Worm (Caenorhabditis elegans): Measurements from ENCODE around the gene C48D1.9.

DNA sequence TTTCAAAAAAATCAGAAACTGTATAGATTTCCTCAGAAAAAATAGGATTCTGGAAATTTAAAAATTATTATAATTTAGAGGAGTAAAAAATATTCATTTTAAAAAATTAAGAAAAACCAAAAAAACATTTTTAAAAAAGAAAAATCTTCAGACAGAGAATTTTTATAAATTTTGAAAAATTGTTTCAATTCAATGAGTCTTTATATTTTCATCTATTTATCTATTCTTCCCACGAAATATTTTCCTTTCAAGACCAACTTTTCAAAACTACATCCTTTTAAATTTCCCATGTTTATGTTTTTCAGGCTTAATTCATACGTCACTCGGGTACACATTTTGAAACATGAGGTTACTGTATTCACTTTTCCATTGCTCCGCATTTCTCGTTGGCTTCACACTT lies 39.2 kb downstream of the C48D1.9 start, which contains the start of gene nas-14:
- no peak for TF ChIP-seq egl-27 (tag; optimal IDR thresholded peaks at IDR 0.05)
- no peak for TF ChIP-seq nhr-90 (tag; optimal IDR thresholded peaks at IDR 0.05; ENCODE audit: poor library complexity)
- TF ChIP-seq snpc-4 (tag; optimal IDR thresholded peaks at IDR 0.05): no peak
- no peak for TF ChIP-seq pqm-1 (tag; optimal IDR thresholded peaks at IDR 0.05)
- TF ChIP-seq mep-1 (tag; optimal IDR thresholded peaks at IDR 0.05): no peak
- no peak for TF ChIP-seq nhr-237 (tag; optimal IDR thresholded peaks at IDR 0.05)
- no peak for TF ChIP-seq zip-4 (GFP tag; optimal IDR thresholded peaks at IDR 0.05)
